Worm (Caenorhabditis elegans) whole organism, L3 larva: ENCODE results near the gene K08D8.10.

Experiments used
- R02D3.7 ChIP-seq: fragments of 150-350 bp; optimal IDR thresholded peaks from 2 replicates; lab custom pipeline; 2014; ENCODE audit warnings: missing biosample characterization, missing genetic modification characterization
- aly-2 ChIP-seq: fragments of 150-350 bp; optimal IDR thresholded peaks from 2 replicates; lab custom pipeline; 2014; ENCODE audit warnings: missing biosample characterization, missing genetic modification characterization
- ceh-16 ChIP-seq: sonication (generic microtip); optimal IDR thresholded peaks from 2 replicates; lab custom pipeline; 2017; ENCODE audit warnings: missing biosample characterization, missing genetic modification characterization
- ceh-28 ChIP-seq: fragments of 150-350 bp; optimal IDR thresholded peaks from 2 replicates; lab custom pipeline; 2014; ENCODE audit warnings: missing biosample characterization, missing genetic modification reagents, missing genetic modification characterization
- ceh-82 ChIP-seq: fragments of 150-350 bp; optimal IDR thresholded peaks from 2 replicates; lab custom pipeline; 2014; ENCODE audit warnings: missing biosample characterization, missing genetic modification characterization
- ceh-9 ChIP-seq: sonication (generic microtip); optimal IDR thresholded peaks from 2 replicates; lab custom pipeline; 2018; ENCODE audit warnings: missing biosample characterization, missing genetic modification characterization
- daf-12 ChIP-seq: fragments of 150-350 bp; optimal IDR thresholded peaks from 2 replicates; lab custom pipeline; 2014; ENCODE audit warnings: missing biosample characterization, missing genetic modification reagents, missing genetic modification characterization
- egl-27 ChIP-seq: sonication (generic microtip); optimal IDR thresholded peaks from 4 replicates; lab custom pipeline; 2017; ENCODE audit warnings: missing biosample characterization, missing genetic modification reagents, missing genetic modification characterization
- egl-5 ChIP-seq: fragments of 150-350 bp; optimal IDR thresholded peaks from 2 replicates; lab custom pipeline; 2017; ENCODE audit warnings: missing biosample characterization, missing genetic modification reagents, missing genetic modification characterization, inconsistent platforms
- elt-1 ChIP-seq: fragments of 150-350 bp; optimal IDR thresholded peaks from 2 replicates; lab custom pipeline; 2014; ENCODE audit warnings: missing biosample characterization, missing genetic modification characterization
- elt-2 ChIP-seq: sonication (generic microtip); optimal IDR thresholded peaks from 2 replicates; lab custom pipeline; 2016; ENCODE audit warnings: missing genetic modification reagents, mild to moderate bottlenecking, missing genetic modification characterization, missing compliant biosample characterization
- elt-3 ChIP-seq, 3 experiments: fragments of 150-350 bp in 1 of 3; sonication (generic microtip) in 2 of 3; optimal IDR thresholded peaks; 2 replicates in 2 of 3; 4 replicates in 1 of 3; lab custom pipeline; 2014 to 2017; ENCODE audit warnings: missing biosample characterization in 3 of 3, missing genetic modification characterization in 3 of 3
- fkh-2 ChIP-seq: fragments of 150-350 bp; optimal IDR thresholded peaks from 2 replicates; lab custom pipeline; 2014; ENCODE audit warnings: missing biosample characterization, missing genetic modification reagents, missing genetic modification characterization
- fos-1 ChIP-seq: fragments of 150-350 bp; optimal IDR thresholded peaks from 2 replicates; lab custom pipeline; 2014; ENCODE audit warnings: missing biosample characterization, missing genetic modification characterization
- hmg-11 ChIP-seq: sonication (generic microtip); optimal IDR thresholded peaks from 2 replicates; lab custom pipeline; 2016; ENCODE audit warnings: missing genetic modification characterization, missing compliant biosample characterization
- jun-1 ChIP-seq: fragments of 150-350 bp; optimal IDR thresholded peaks from 2 replicates; lab custom pipeline; 2014; ENCODE audit warnings: missing biosample characterization, missing genetic modification reagents, missing genetic modification characterization
- lin-15B ChIP-seq: fragments of 150-350 bp; optimal IDR thresholded peaks from 2 replicates; lab custom pipeline; 2014; ENCODE audit warnings: missing biosample characterization, missing genetic modification characterization
- lin-39 ChIP-seq: fragments of 150-350 bp; optimal IDR thresholded peaks from 2 replicates; lab custom pipeline; 2018; ENCODE audit warnings: missing biosample characterization, missing genetic modification reagents, missing genetic modification characterization
- lsy-12 ChIP-seq: sonication (generic microtip); optimal IDR thresholded peaks from 2 replicates; lab custom pipeline; 2016; ENCODE audit warnings: mild to moderate bottlenecking, missing genetic modification characterization, missing compliant biosample characterization
- mdl-1 ChIP-seq: fragments of 150-350 bp; optimal IDR thresholded peaks from 2 replicates; lab custom pipeline; 2014; ENCODE audit warnings: missing biosample characterization, missing genetic modification characterization
- nhr-11 ChIP-seq: fragments of 150-350 bp; optimal IDR thresholded peaks from 2 replicates; lab custom pipeline; 2014; ENCODE audit warnings: missing biosample characterization, missing genetic modification characterization
- nhr-12 ChIP-seq: fragments of 150-350 bp; optimal IDR thresholded peaks from 2 replicates; lab custom pipeline; 2014; ENCODE audit warnings: missing biosample characterization, missing genetic modification characterization
- nhr-237 ChIP-seq: fragments of 150-350 bp; optimal IDR thresholded peaks from 2 replicates; lab custom pipeline; 2014; ENCODE audit warnings: missing biosample characterization, missing genetic modification characterization
- nhr-25 ChIP-seq: sonication (generic microtip); optimal IDR thresholded peaks from 2 replicates; lab custom pipeline; 2017; ENCODE audit warnings: missing biosample characterization, missing genetic modification characterization
- nhr-43 ChIP-seq: sonication (generic microtip); optimal IDR thresholded peaks from 2 replicates; lab custom pipeline; 2016; ENCODE audit warnings: mild to moderate bottlenecking, missing genetic modification characterization, missing compliant biosample characterization; ENCODE audit not compliant: poor library complexity, severe bottlenecking
- pha-4 ChIP-seq: fragments of 150-350 bp; optimal IDR thresholded peaks from 2 replicates; lab custom pipeline; 2014; ENCODE audit warnings: missing biosample characterization, missing genetic modification reagents, missing genetic modification characterization
- pqm-1 ChIP-seq: fragments of 150-350 bp; optimal IDR thresholded peaks from 2 replicates; lab custom pipeline; 2017; ENCODE audit warnings: missing biosample characterization, missing genetic modification characterization, inconsistent platforms
- sea-2 ChIP-seq: fragments of 150-350 bp; sonication (generic microtip); optimal IDR thresholded peaks from 4 replicates; lab custom pipeline; 2014; ENCODE audit warnings: missing biosample characterization, missing genetic modification reagents, missing genetic modification characterization
- skn-1 ChIP-seq: fragments of 150-350 bp; optimal IDR thresholded peaks from 2 replicates; lab custom pipeline; 2014; ENCODE audit warnings: missing biosample characterization, missing genetic modification characterization
- snpc-4 ChIP-seq: fragments of 150-350 bp; optimal IDR thresholded peaks from 2 replicates; lab custom pipeline; 2014; ENCODE audit warnings: missing biosample characterization, missing genetic modification characterization
- tbx-2 ChIP-seq: sonication (generic microtip); optimal IDR thresholded peaks from 2 replicates; lab custom pipeline; 2016; ENCODE audit warnings: mild to moderate bottlenecking, missing genetic modification characterization, missing compliant biosample characterization
- unc-39 ChIP-seq: sonication (generic microtip); optimal IDR thresholded peaks from 4 replicates; lab custom pipeline; 2017; ENCODE audit warnings: missing biosample characterization, missing genetic modification characterization
- zag-1 ChIP-seq: fragments of 150-350 bp; optimal IDR thresholded peaks from 2 replicates; lab custom pipeline; 2014; ENCODE audit warnings: missing biosample characterization, missing genetic modification characterization
- ztf-11 ChIP-seq: fragments of 150-350 bp; optimal IDR thresholded peaks from 2 replicates; lab custom pipeline; 2014; ENCODE audit warnings: missing biosample characterization, missing genetic modification characterization
- ztf-4 ChIP-seq: fragments of 150-350 bp; optimal IDR thresholded peaks from 2 replicates; lab custom pipeline; 2014; ENCODE audit warnings: missing biosample characterization, missing genetic modification characterization

K08D8.10 gene

DNA sequence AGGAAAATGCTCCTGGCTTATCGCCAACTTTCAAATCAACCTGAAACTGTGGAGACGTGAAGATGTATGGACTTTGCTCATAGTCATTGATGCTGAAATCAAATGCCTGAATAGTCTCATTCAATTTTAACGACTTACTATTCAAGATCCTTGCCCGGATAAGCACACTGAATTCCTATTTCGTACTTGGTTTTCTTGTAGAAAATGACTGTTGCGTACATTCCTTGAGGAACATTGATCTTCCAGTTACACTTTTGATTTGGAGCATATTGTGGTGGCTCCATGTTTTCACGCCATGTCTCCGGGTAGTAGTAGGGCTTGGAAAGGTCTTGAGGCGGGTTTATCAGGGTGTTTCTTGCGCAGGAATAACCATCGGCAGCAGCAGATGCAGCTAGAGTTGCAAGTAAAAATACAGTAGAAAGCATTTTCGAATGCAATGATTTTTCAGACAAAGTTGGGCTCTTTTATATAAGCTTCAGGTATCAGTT lies 14.2 kb downstream of the K08D8.10 start, which contains the start of gene irg-6:
irg-6 (minus strand) TSS at position 438 of the 488 bp plus-strand sequence.
- no peak for TF ChIP-seq pha-4 (tag; lab: Kevin White, UChicago)
- no peak for TF ChIP-seq nhr-25 (tag; lab: Kevin White, UChicago)
- TF ChIP-seq unc-39 (tag; lab: Kevin White, UChicago) = no peak
- no peak for TF ChIP-seq elt-3 (tag; optimal IDR thresholded peaks at IDR 0.05; lab: Kevin White, UChicago)

DNA sequence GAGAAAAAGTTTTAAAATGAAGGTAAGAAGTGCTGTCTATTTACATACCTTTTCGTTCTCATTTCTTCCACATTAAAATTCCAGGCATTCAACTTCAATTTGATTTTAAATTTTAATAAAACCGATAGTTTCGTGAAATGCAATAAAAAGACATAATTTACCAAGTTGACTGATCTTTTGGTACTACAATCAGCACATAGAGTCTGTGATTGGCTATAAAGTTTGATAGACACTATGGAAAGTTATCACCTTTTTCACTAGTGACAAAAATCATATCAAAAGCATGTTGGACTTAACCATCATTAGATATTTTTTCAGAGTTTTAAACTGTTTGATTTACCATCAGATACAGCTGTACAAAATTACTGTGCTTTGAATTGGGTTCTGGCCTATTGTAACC lies 15.1 kb downstream of the K08D8.10 start, which contains the start of gene srz-15:
srz-15 (plus strand) TSS at position 301 of the 400 bp plus-strand sequence.
- no peak for TF ChIP-seq aly-2 (tag; lab: Kevin White, UChicago)
- TF ChIP-seq R02D3.7 (tag; lab: Kevin White, UChicago) = no peak
- TF ChIP-seq nhr-237 = no peak
- TF ChIP-seq nhr-43 = no peak
- TF ChIP-seq ceh-16 (tag; lab: Kevin White, UChicago) = no peak
- no peak for TF ChIP-seq fos-1 (tag; lab: Kevin White, UChicago)
- TF ChIP-seq zag-1 = no peak
- no peak for TF ChIP-seq elt-2 (tag; lab: Kevin White, UChicago)
- no peak for TF ChIP-seq nhr-11 (tag; lab: Kevin White, UChicago)
- TF ChIP-seq tbx-2 (tag; lab: Kevin White, UChicago) = no peak
- no peak for TF ChIP-seq ztf-11 (tag; lab: Kevin White, UChicago)
- no peak for TF ChIP-seq egl-5 (tag; lab: Kevin White, UChicago)
- no peak for TF ChIP-seq nhr-25 (tag; lab: Kevin White, UChicago)

DNA sequence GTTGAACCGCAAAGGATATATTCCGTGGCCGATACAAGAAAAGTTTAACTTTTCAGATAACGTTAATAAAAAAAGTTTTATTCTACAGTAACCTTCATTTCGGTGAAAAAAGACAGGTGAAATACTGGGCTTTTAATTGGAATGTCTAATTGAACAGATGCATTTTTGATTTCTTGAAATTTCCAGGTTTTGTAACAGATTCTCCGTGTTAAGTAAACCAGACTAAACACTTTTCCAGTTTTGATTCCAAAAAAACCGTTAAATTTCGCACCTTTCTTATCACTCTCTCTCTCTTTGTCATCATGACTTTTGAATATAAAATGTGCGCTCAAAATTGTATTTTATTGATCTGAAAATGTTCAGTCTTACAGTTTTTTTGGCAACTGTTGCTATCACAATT lies 17.9 kb downstream of the K08D8.10 start, which contains the start of gene C32H11.3:
C32H11.3 (plus strand) TSS at position 301 of the 400 bp plus-strand sequence.
- TF ChIP-seq lin-39 (tag; lab: Kevin White, UChicago) (no peak), ceh-9 (tag; lab: Kevin White, UChicago) (no peak), egl-5 (tag; lab: Kevin White, UChicago) (no peak), pha-4 (tag; lab: Kevin White, UChicago) (no peak), hmg-11 (no peak), sea-2 (no peak)

DNA sequence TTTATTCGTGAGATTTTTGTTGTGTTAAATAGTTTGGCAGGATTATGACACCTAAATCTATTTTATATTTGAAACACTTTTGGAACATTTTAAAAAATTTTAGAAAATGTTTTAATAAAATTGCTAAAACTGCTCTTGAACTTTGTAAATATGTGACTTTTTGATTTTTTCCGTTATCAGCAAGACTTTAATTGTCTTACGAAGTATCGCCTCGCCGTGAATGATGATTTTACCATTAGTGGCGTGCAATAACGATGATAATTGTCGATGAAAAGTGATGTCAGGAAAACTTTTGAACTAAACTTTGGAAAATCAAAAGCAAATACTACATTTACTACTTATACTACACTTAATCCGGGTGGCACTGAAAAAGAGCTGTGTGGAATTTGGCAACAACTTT lies 20.2 kb downstream of the K08D8.10 start:
- TF ChIP-seq pqm-1 (tag; lab: Kevin White, UChicago) (peak; percentile 52), skn-1 (tag; lab: Kevin White, UChicago) (peak; percentile 33), snpc-4 (tag; lab: Kevin White, UChicago) (no peak)

DNA sequence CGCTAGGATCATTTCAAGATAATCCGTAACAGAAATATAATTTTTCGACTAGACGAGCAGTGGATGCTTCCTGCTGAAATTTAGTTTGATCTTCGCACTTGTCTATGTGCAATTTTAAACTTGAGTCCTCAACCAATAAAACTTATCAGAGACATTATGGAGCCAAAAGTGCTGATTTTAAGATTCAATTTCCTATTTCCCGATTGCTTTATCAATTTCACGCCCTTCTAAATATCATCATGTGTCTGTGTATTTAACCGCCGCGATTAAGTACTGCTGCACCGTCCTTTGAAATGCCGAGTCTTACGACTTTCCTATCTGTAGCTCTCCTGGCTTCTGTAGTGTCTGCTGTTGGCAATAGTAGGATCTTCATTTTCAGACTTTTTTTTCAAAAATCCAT lies 20.7 kb downstream of the K08D8.10 start, which contains the start of gene C32H11.4:
C32H11.4 (plus strand) TSS at position 238 of the 400 bp plus-strand sequence.
- peak; percentile 85 for TF ChIP-seq elt-2 (tag; lab: Kevin White, UChicago)
- TF ChIP-seq lsy-12 (tag; lab: Kevin White, UChicago) = no peak
- peak; percentile 69 for TF ChIP-seq pqm-1 (tag; lab: Kevin White, UChicago)
- TF ChIP-seq ceh-16 (tag; lab: Kevin White, UChicago) = no peak
- TF ChIP-seq, all 47 proteins: peak for 2

DNA sequence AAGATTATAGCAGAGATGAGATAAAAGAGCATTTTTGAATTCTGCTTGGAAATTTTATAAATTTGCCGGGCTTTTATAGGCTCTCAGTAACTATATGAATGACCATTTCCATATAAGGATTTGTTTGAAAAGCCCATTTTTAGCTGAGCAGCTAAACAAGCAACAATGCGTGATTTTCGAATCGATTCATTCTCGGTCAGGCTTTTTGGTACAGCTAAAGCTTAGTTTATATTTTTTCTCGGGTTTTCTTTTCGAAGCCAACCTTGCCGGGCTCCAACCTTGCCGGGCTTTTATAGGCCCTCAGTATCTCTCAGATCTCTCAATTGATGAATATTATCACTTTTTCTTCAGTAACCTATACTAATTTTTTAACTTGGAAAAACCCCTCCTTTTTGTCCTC lies 24.0 kb downstream of the K08D8.10 start, which contains the start of gene srlf-4:
srlf-4 (minus strand) TSS at position 101 of the 400 bp plus-strand sequence.
- TF ChIP-seq skn-1 (tag; lab: Kevin White, UChicago) = no peak
- no peak for TF ChIP-seq fkh-2 (tag; lab: Kevin White, UChicago)
- TF ChIP-seq nhr-43 = no peak
- TF ChIP-seq snpc-4 (tag; lab: Kevin White, UChicago) = no peak
- TF ChIP-seq lin-15B (tag; lab: Kevin White, UChicago) = no peak
- no peak for TF ChIP-seq lin-39 (tag; lab: Kevin White, UChicago)
- no peak for TF ChIP-seq ztf-4 (tag; lab: Kevin White, UChicago)
- no peak for TF ChIP-seq nhr-237
- no peak for TF ChIP-seq nhr-12 (tag; lab: Kevin White, UChicago)
- TF ChIP-seq hmg-11 = no peak
- no peak for TF ChIP-seq egl-5 (tag; lab: Kevin White, UChicago)
- TF ChIP-seq nhr-25 (tag; lab: Kevin White, UChicago) = no peak

DNA sequence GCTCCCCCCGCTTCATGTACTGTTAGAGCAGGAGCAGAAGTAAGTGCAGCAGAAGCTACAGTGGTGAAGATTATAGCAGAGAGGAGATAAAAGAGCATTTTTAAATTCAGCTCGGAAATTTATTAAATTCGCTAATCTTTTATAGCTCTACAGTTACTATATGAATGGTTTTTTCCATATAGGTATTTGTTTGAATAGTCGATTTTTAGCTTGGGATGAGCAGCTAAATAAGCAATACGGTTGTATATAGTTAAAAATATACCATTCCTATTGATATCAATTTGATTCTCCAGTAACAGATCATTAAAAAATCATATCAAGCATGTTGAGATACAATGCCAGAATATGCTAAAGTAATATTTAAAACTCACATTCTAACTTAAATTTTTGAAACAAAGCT lies 26.3 kb downstream of the K08D8.10 start, which contains the start of gene srlf-5:
srlf-5 (minus strand) TSS at position 101 of the 400 bp plus-strand sequence.
- TF ChIP-seq ceh-82 (tag; lab: Kevin White, UChicago) (no peak), lin-39 (tag; lab: Kevin White, UChicago) (no peak), jun-1 (tag; lab: Kevin White, UChicago) (no peak), ceh-28 (tag; lab: Kevin White, UChicago) (no peak), elt-1 (tag; lab: Kevin White, UChicago) (no peak), pqm-1 (tag; lab: Kevin White, UChicago) (no peak), ceh-9 (tag; lab: Kevin White, UChicago) (no peak), aly-2 (tag; lab: Kevin White, UChicago) (no peak), mdl-1 (tag; lab: Kevin White, UChicago) (no peak), egl-27 (tag; lab: Kevin White, UChicago) (no peak), pha-4 (tag; lab: Kevin White, UChicago) (no peak), R02D3.7 (tag; lab: Kevin White, UChicago) (no peak), daf-12 (tag; lab: Kevin White, UChicago) (no peak)
